Worm (Caenorhabditis elegans): Measurements from ENCODE around the gene C44H9.4.

Gene C44H9.4

ce11 chrV:12795196-12795595 lies 40.3 kb upstream of the C44H9.4 start, which contains the start of gene ugt-4:
Gene ugt-4, minus strand, starts transcription at chrV:12795336.
- no peak for TF ChIP-seq unc-39 (tag; optimal IDR thresholded peaks at IDR 0.05)
- no peak for TF ChIP-seq nhr-76 (tag; optimal IDR thresholded peaks at IDR 0.05)
- TF ChIP-seq hlh-1 (tag; optimal IDR thresholded peaks at IDR 0.05): no peak
- TF ChIP-seq M03D4.4 (tag; optimal IDR thresholded peaks at IDR 0.05): no peak
- no peak for TF ChIP-seq lin-32 (GFP tag; optimal IDR thresholded peaks at IDR 0.05)
- TF ChIP-seq mep-1 (tag; optimal IDR thresholded peaks at IDR 0.05): no peak
- no peak for TF ChIP-seq nhr-28 (tag; optimal IDR thresholded peaks at IDR 0.05)
- no peak for TF ChIP-seq pha-4 (tag; optimal IDR thresholded peaks at IDR 0.05)
- no peak for TF ChIP-seq blmp-1 (tag; optimal IDR thresholded peaks at IDR 0.05)
- TF ChIP-seq unc-62 (GFP tag; optimal IDR thresholded peaks at IDR 0.05): no peak
- no peak for TF ChIP-seq sptf-1 (tag; optimal IDR thresholded peaks at IDR 0.05)
- TF ChIP-seq ztf-11 (tag; optimal IDR thresholded peaks at IDR 0.05): no peak

DNA sequence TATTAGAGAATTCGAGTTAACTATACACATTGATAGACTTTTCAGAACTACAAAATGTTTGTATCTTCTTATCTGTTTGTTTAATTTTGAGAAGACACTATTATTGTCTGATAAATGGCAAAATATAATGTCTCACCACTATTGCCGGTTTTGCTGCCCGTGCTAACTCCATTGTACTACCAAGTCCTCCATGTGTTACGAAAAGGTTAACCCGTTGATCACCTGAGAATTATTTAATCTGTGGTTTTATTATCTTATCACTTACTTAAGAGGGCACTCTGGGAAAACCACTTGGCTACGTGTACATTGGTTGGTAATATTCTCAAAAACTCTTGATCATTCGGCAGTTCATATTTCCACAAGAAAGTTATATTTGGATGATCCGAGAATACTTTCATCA lies 39.6 kb upstream of the C44H9.4 start:
- TF ChIP-seq nhr-237 (tag; optimal IDR thresholded peaks at IDR 0.05) (no peak), sem-2 (GFP tag; optimal IDR thresholded peaks at IDR 0.05) (no peak), ceh-39 (tag; optimal IDR thresholded peaks at IDR 0.05) (no peak), nhr-12 (tag; optimal IDR thresholded peaks at IDR 0.05) (no peak), unc-39 (tag; optimal IDR thresholded peaks at IDR 0.05) (no peak), lin-13 (tag; optimal IDR thresholded peaks at IDR 0.05) (no peak), snpc-4 (tag; optimal IDR thresholded peaks at IDR 0.05) (no peak), lin-32 (GFP tag; optimal IDR thresholded peaks at IDR 0.05) (no peak), drap-1 (GFP tag; optimal IDR thresholded peaks at IDR 0.05) (no peak), mep-1 (tag; optimal IDR thresholded peaks at IDR 0.05) (no peak), elt-1 (tag; optimal IDR thresholded peaks at IDR 0.05; ENCODE audit: borderline replicate concordance, insufficient read depth) (no peak), bed-3 (GFP tag; optimal IDR thresholded peaks at IDR 0.05) (no peak), M03D4.4 (tag; optimal IDR thresholded peaks at IDR 0.05) (no peak)

ce11 chrV:12796908-12797490 lies 38.5 kb upstream of the C44H9.4 start:
- TF ChIP-seq M03D4.4 (tag; optimal IDR thresholded peaks at IDR 0.05): no peak
- no peak for TF ChIP-seq mls-2 (tag; optimal IDR thresholded peaks at IDR 0.05)
- no peak for TF ChIP-seq mep-1 (tag; optimal IDR thresholded peaks at IDR 0.05)
- TF ChIP-seq lsy-2 (tag; optimal IDR thresholded peaks at IDR 0.05): no peak
- TF ChIP-seq nhr-237 (tag; optimal IDR thresholded peaks at IDR 0.05): no peak
- TF ChIP-seq sem-2 (GFP tag; optimal IDR thresholded peaks at IDR 0.05): no peak
- TF ChIP-seq snpc-4 (tag; optimal IDR thresholded peaks at IDR 0.05): no peak
- TF ChIP-seq mab-5 (tag; optimal IDR thresholded peaks at IDR 0.05): no peak
- no peak for TF ChIP-seq ceh-43 (GFP tag; optimal IDR thresholded peaks at IDR 0.05)
- TF ChIP-seq ceh-39 (tag; optimal IDR thresholded peaks at IDR 0.05): no peak
- TF ChIP-seq sptf-1 (tag; optimal IDR thresholded peaks at IDR 0.05): no peak
- TF ChIP-seq lin-32 (GFP tag; optimal IDR thresholded peaks at IDR 0.05): no peak
- TF ChIP-seq ham-2 (GFP tag; optimal IDR thresholded peaks at IDR 0.05): no peak
- TF ChIP-seq elt-3 (tag; optimal IDR thresholded peaks at IDR 0.05): no peak
- TF ChIP-seq bed-3 (GFP tag; optimal IDR thresholded peaks at IDR 0.05): no peak
- TF ChIP-seq ces-1 (GFP tag; optimal IDR thresholded peaks at IDR 0.05): no peak
- no peak for TF ChIP-seq ceh-83 (GFP tag; optimal IDR thresholded peaks at IDR 0.05)
- TF ChIP-seq unc-62 (GFP tag; optimal IDR thresholded peaks at IDR 0.05): no peak
- no peak for TF ChIP-seq elt-1 (tag; optimal IDR thresholded peaks at IDR 0.05; ENCODE audit: borderline replicate concordance, insufficient read depth)

DNA sequence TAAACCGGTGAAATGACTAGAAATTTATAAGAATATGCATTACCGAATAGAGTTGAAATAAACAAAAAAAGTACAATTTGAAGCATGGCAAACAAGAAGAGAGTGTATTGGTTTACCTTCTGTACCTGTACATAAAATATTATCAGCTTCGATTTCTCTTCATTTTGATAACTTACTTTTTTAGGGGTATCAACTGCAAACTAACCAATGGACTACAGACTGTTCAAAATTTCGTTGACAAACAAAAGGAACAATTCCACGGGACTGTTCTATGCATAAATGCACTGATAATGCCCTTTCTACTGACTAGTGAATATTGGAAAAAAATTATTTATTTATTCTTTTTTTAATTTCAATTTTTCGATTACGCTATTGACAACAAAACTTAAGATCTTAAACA lies 37.5 kb upstream of the C44H9.4 start, which contains the start of gene ugt-6:
Gene ugt-6 (minus strand): TSS at position 233 of the 400 bp plus-strand sequence.
- TF ChIP-seq nhr-76 (tag; optimal IDR thresholded peaks at IDR 0.05): no peak

DNA sequence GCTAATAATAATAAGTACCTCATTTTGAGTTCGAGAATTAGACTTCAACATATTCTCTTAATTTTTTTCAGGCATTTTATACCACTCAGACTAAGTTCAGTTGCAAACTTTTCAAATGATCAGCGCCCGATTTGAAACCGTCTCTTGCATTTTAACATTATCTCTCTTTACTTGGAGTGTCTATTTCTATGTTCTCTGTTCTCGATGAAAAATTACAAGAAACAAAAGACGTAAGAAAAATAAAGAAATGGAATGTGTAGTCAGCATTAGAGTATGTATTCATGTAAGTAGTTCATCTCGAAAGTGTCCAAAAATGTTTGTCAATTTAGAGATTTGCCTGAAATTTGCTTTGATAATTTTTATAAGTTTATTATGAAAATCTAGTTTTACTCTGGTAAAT lies 35.3 kb upstream of the C44H9.4 start, which contains the start of gene ugt-3:
Gene ugt-3 (minus strand): TSS at position 101 of the 400 bp plus-strand sequence.
- TF ChIP-seq zip-8 (tag; optimal IDR thresholded peaks at IDR 0.05): no peak
- TF ChIP-seq lin-32 (GFP tag; optimal IDR thresholded peaks at IDR 0.05): no peak
- no peak for TF ChIP-seq sem-2 (GFP tag; optimal IDR thresholded peaks at IDR 0.05)
- TF ChIP-seq unc-120 (tag; optimal IDR thresholded peaks at IDR 0.05; ENCODE audit: poor library complexity, severe bottlenecking): no peak
- TF ChIP-seq mep-1 (tag; optimal IDR thresholded peaks at IDR 0.05): no peak
- no peak for TF ChIP-seq cnd-1 (tag; optimal IDR thresholded peaks at IDR 0.05)
- TF ChIP-seq lsy-2 (tag; optimal IDR thresholded peaks at IDR 0.05): no peak
- TF ChIP-seq M03D4.4 (tag; optimal IDR thresholded peaks at IDR 0.05): no peak
- no peak for TF ChIP-seq drap-1 (GFP tag; optimal IDR thresholded peaks at IDR 0.05)
- no peak for TF ChIP-seq blmp-1 (tag; optimal IDR thresholded peaks at IDR 0.05)
- TF ChIP-seq ceh-43 (GFP tag; optimal IDR thresholded peaks at IDR 0.05): no peak
- no peak for TF ChIP-seq snpc-4 (tag; optimal IDR thresholded peaks at IDR 0.05)
- TF ChIP-seq nhr-12 (tag; optimal IDR thresholded peaks at IDR 0.05): no peak
- TF ChIP-seq tbx-8 (GFP tag; optimal IDR thresholded peaks at IDR 0.05): no peak
- TF ChIP-seq ceh-39 (tag; optimal IDR thresholded peaks at IDR 0.05): no peak
- TF ChIP-seq lin-13 (tag; optimal IDR thresholded peaks at IDR 0.05): no peak
- no peak for TF ChIP-seq unc-62 (GFP tag; optimal IDR thresholded peaks at IDR 0.05)
- no peak for TF ChIP-seq ham-2 (GFP tag; optimal IDR thresholded peaks at IDR 0.05)
- TF ChIP-seq sptf-1 (tag; optimal IDR thresholded peaks at IDR 0.05): no peak
